Worm (Caenorhabditis elegans): ENCODE results near the gene srd-35.

srd-35 gene

DNA sequence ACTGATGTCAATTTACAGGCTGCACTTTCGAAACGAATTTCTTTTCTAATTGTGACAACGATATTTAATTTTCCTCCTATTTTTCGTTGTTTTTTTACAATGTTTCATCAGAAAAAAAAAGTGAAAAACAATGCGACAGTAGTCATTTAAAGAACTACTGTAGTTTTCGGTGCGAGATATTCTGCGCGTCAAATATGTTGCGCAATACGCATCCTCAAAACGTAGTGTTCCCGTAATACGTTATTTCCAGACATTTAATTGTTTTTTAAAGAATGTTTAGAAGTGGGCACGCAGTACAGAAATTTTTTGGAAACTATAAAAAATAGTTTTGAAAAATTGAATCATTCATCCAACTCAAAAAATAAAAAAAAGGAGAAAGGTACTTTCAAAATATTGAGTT, 9.9 kb downstream of the srd-35 start:
- no peak for TF ChIP-seq unc-120 (tag; optimal IDR thresholded peaks at IDR 0.05; ENCODE audit: poor library complexity, severe bottlenecking)
- peak; percentile 66 for TF ChIP-seq zip-8 (tag; optimal IDR thresholded peaks at IDR 0.05)
- TF ChIP-seq tbx-8 (GFP tag; optimal IDR thresholded peaks at IDR 0.05), result no peak

DNA sequence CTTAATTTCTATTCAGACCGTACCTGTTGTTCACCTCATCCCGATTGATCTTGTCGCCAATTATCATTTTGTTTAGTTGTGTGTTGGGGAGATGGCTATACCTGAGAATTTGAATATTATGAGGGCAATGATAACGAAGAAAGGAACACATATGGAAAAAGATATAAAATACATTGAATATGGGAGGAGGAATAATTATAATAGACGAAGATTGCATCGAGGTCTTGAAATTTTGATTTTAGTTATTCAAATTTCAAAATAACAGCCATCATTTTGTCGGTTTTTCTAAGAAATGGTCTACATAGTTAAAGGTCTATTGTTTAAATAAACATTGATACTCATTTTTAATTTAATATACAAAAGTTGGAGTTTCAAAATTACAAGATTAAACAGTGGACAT, 22.9 kb downstream of the srd-35 start, which contains the start of gene shw-3:
shw-3 (minus strand) TSS at position 101 of the 400 bp plus-strand sequence.
- TF ChIP-seq ces-1 (GFP tag; optimal IDR thresholded peaks at IDR 0.05) (no peak), ceh-43 (GFP tag; optimal IDR thresholded peaks at IDR 0.05) (no peak), lin-32 (GFP tag; optimal IDR thresholded peaks at IDR 0.05) (no peak), ham-2 (GFP tag; optimal IDR thresholded peaks at IDR 0.05) (peak; percentile 21), sem-2 (GFP tag; optimal IDR thresholded peaks at IDR 0.05) (no peak)

DNA sequence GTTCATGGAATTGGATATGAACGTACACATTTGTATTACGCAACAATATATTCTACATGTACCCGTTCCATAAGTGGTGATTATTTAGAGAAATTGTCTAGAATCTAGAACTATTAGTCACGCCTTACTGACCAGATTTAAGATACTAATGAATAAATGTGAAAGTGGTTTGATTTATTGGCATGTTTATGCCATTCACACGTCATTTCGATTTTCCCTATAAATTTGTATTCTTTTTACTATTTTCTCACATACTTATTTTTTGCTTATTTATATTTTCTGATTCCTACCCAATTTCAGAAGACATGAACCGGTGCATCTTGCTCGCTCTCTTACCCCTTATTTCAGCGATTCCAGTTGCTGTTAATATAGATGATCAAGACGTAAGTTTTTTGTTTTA, 24.1 kb downstream of the srd-35 start, which contains the start of gene F15B9.8:
F15B9.8 (plus strand) TSS at position 301 of the 400 bp plus-strand sequence.
- TF ChIP-seq blmp-1 (tag; optimal IDR thresholded peaks at IDR 0.05), result peak; percentile 22
- no peak for TF ChIP-seq tbx-8 (GFP tag; optimal IDR thresholded peaks at IDR 0.05)
- no peak for TF ChIP-seq ceh-83 (GFP tag; optimal IDR thresholded peaks at IDR 0.05)
- no peak for TF ChIP-seq ceh-43 (GFP tag; optimal IDR thresholded peaks at IDR 0.05)
- TF ChIP-seq nhr-12 (tag; optimal IDR thresholded peaks at IDR 0.05), result no peak
- no peak for TF ChIP-seq ham-2 (GFP tag; optimal IDR thresholded peaks at IDR 0.05)
- no peak for TF ChIP-seq nhr-2 (tag; optimal IDR thresholded peaks at IDR 0.05)
- peak; percentile 72 for TF ChIP-seq zip-8 (tag; optimal IDR thresholded peaks at IDR 0.05)
- TF ChIP-seq hlh-1 (tag; optimal IDR thresholded peaks at IDR 0.05), result no peak
- TF ChIP-seq nhr-237 (tag; optimal IDR thresholded peaks at IDR 0.05), result no peak
- no peak for TF ChIP-seq lin-32 (GFP tag; optimal IDR thresholded peaks at IDR 0.05)

DNA sequence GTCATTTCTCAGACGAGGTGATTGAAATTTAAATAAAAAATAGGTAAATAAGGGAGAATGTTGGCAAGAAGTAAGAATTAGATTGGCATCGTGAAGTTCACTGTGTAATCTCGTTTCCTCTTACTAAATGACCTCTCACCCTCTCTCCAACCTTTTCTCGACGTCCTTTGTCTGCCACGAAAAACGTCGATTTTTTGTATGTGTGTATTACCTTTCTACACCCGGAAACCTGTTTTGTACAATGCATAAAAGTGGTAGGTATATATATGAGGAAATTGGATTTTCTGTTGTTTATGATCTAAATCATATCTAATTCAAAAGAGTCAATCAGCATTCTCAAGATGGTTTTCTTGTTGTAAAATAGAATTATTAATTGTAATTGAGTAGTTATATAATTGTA, 28.7 kb downstream of the srd-35 start, which contains the start of the genes F15B9.11 and dsl-7:
F15B9.11 (minus strand) TSS at position 5 of the 400 bp plus-strand sequence.
dsl-7 (plus strand) TSS at position 260 of the 400 bp plus-strand sequence.
- TF ChIP-seq lin-32 (GFP tag; optimal IDR thresholded peaks at IDR 0.05), result no peak
- no peak for TF ChIP-seq sptf-1 (tag; optimal IDR thresholded peaks at IDR 0.05)
- no peak for TF ChIP-seq unc-62 (GFP tag; optimal IDR thresholded peaks at IDR 0.05)
- no peak for TF ChIP-seq lsy-2 (tag; optimal IDR thresholded peaks at IDR 0.05)
- no peak for TF ChIP-seq bed-3 (GFP tag; optimal IDR thresholded peaks at IDR 0.05)
- no peak for TF ChIP-seq flh-1 (GFP tag; optimal IDR thresholded peaks at IDR 0.05)
- TF ChIP-seq blmp-1 (tag; optimal IDR thresholded peaks at IDR 0.05), result no peak
- no peak for TF ChIP-seq nhr-28 (tag; optimal IDR thresholded peaks at IDR 0.05)
- no peak for TF ChIP-seq elt-1 (tag; optimal IDR thresholded peaks at IDR 0.05; ENCODE audit: borderline replicate concordance, insufficient read depth)
- TF ChIP-seq ces-1 (GFP tag; optimal IDR thresholded peaks at IDR 0.05), result no peak
- TF ChIP-seq pha-4 (tag; optimal IDR thresholded peaks at IDR 0.05), result no peak
- TF ChIP-seq sem-2 (GFP tag; optimal IDR thresholded peaks at IDR 0.05), result no peak
- TF ChIP-seq nhr-76 (tag; optimal IDR thresholded peaks at IDR 0.05), result no peak
- no peak for TF ChIP-seq unc-120 (tag; optimal IDR thresholded peaks at IDR 0.05; ENCODE audit: poor library complexity, severe bottlenecking)
- no peak for TF ChIP-seq drap-1 (GFP tag; optimal IDR thresholded peaks at IDR 0.05)
- no peak for TF ChIP-seq ceh-43 (GFP tag; optimal IDR thresholded peaks at IDR 0.05)
- no peak for TF ChIP-seq M03D4.4 (tag; optimal IDR thresholded peaks at IDR 0.05)
- TF ChIP-seq hlh-1 (tag; optimal IDR thresholded peaks at IDR 0.05), result no peak
- TF ChIP-seq ceh-83 (GFP tag; optimal IDR thresholded peaks at IDR 0.05), result no peak

DNA sequence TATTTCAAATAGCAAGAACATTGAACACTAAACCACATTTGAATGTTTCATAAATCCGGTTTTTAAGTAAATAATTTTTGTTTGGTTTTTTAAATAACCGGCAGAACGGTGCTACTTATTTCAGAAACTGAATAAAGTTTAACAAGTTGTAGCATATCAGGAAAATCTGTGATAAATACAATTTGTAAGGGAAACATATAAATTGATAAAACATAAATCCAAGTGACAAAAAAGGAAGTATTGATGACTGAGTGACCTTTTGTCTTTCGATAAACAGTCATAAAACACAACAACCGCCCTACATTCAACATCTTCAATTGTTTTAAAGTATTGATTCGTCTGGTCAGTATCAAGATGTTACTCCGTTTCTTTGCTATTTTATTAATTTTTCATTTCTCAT, 31.1 kb downstream of the srd-35 start, which contains the start of gene far-5:
far-5 (plus strand) TSS at position 301 of the 400 bp plus-strand sequence.
- no peak for TF ChIP-seq mep-1 (tag; optimal IDR thresholded peaks at IDR 0.05)
- no peak for TF ChIP-seq nhr-237 (tag; optimal IDR thresholded peaks at IDR 0.05)
- no peak for TF ChIP-seq ces-1 (GFP tag; optimal IDR thresholded peaks at IDR 0.05)
- no peak for TF ChIP-seq lin-32 (GFP tag; optimal IDR thresholded peaks at IDR 0.05)

DNA sequence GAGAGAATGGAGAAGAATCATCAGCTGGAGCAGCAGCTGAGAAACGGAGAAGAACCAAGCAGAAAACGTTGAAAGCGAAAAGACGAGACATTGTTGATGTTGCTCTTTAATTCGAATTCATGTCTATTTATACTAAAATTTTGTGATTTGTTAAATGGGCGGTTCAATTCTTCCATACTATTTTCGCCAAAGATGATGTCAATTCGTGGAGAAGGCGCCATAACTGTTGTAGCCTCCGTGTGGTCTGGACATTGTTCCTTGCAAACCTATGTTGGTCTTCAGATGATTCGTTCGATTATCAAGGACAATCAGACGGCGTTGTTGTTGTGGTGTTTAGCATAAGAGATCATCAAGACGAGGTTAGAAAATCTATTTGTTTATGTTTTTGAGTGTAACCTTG, 33.2 kb downstream of the srd-35 start, which contains the start of gene far-3:
far-3 (minus strand) TSS at position 101 of the 400 bp plus-strand sequence.
- TF ChIP-seq lsy-2 (tag; optimal IDR thresholded peaks at IDR 0.05) (no peak), unc-120 (tag; optimal IDR thresholded peaks at IDR 0.05; ENCODE audit: poor library complexity, severe bottlenecking) (no peak), mab-5 (tag; optimal IDR thresholded peaks at IDR 0.05) (no peak), ceh-39 (tag; optimal IDR thresholded peaks at IDR 0.05) (no peak), bed-3 (GFP tag; optimal IDR thresholded peaks at IDR 0.05) (no peak), elt-3 (tag; optimal IDR thresholded peaks at IDR 0.05) (no peak), nhr-2 (tag; optimal IDR thresholded peaks at IDR 0.05) (no peak), lin-32 (GFP tag; optimal IDR thresholded peaks at IDR 0.05) (no peak), flh-1 (GFP tag; optimal IDR thresholded peaks at IDR 0.05) (no peak), mep-1 (tag; optimal IDR thresholded peaks at IDR 0.05) (no peak), sptf-1 (tag; optimal IDR thresholded peaks at IDR 0.05) (no peak), zip-8 (tag; optimal IDR thresholded peaks at IDR 0.05) (no peak)
